Comparison of ENCODE assay signal across 5 worm cellular contexts in genomic region chrIII:402168-402813, ce11.
TF ChIP-seq lines count a peak whose summit lies in the region.

TSS of gene Y55B1BL.1 (plus strand) at chrIII:402384.
TSS of gene Y55B1BL.2 (plus strand) at chrIII:402763.

TF ChIP-seq in whole organism, L1 larva, 84 proteins besides CTCF, POLR2A, EP300 and RAD21:
- TF ChIP-seq unc-30 (tag; optimal IDR thresholded peaks at IDR 0.05; lab: Kevin White, UChicago) = no peak
- TF ChIP-seq snu-23 (GFP tag; optimal IDR thresholded peaks at IDR 0.05; lab: Kevin White, UChicago) = peak; percentile 48
- TF ChIP-seq elt-3 (tag; optimal IDR thresholded peaks at IDR 0.05; lab: Kevin White, UChicago) = peak in 1 of 6 experiments; percentile 63
- peak in 1 of 2 experiments; percentile 63 for TF ChIP-seq lin-35 (GFP tag; optimal IDR thresholded peaks at IDR 0.05; lab: Kevin White, UChicago)
- TF ChIP-seq blmp-1 (tag; optimal IDR thresholded peaks at IDR 0.05; lab: Kevin White, UChicago) = peak; percentile 43
- TF ChIP-seq isw-1 (GFP tag; IDR thresholded peaks at IDR 0.05; lab: Robert Waterston, UW) = no peak
- no peak for TF ChIP-seq ceh-8 (GFP tag; optimal IDR thresholded peaks at IDR 0.05; lab: Kevin White, UChicago)
- no peak for TF ChIP-seq jun-1 (tag; optimal IDR thresholded peaks at IDR 0.05; lab: Kevin White, UChicago)
- peak; percentile 64 for TF ChIP-seq nhr-85 (tag; lab: Kevin White, UChicago)
- TF ChIP-seq nhr-77 (tag; optimal IDR thresholded peaks at IDR 0.05; lab: Kevin White, UChicago) = no peak
- no peak for TF ChIP-seq Y116A8C.19 (tag; optimal IDR thresholded peaks at IDR 0.05; lab: Kevin White, UChicago; ENCODE audit: borderline replicate concordance)
- TF ChIP-seq fkh-8 (tag; optimal IDR thresholded peaks at IDR 0.05; lab: Kevin White, UChicago) = no peak
- no peak for TF ChIP-seq lin-13 (GFP tag; optimal IDR thresholded peaks at IDR 0.05; lab: Kevin White, UChicago)
- TF ChIP-seq nhr-71 (tag; optimal IDR thresholded peaks at IDR 0.05; lab: Kevin White, UChicago) = peak; percentile 37
- peak; percentile 48 for TF ChIP-seq nhr-20 (tag; optimal IDR thresholded peaks at IDR 0.05; lab: Kevin White, UChicago)
- peak in 1 of 2 experiments; percentile 49 for TF ChIP-seq mdl-1 (tag; optimal IDR thresholded peaks at IDR 0.05; lab: Kevin White, UChicago)
TF ChIP-seq in whole organism, L1 larva: peak in this region for 8.

TF ChIP-seq in whole organism, L2 larva, 48 proteins besides CTCF, POLR2A, EP300 and RAD21:
- peak; percentile 40 for TF ChIP-seq nhr-25 (tag; optimal IDR thresholded peaks at IDR 0.05; lab: Kevin White, UChicago)
- no peak for TF ChIP-seq nhr-6 (tag; optimal IDR thresholded peaks at IDR 0.05; lab: Kevin White, UChicago)
- no peak for TF ChIP-seq C34F6.9 (tag; optimal IDR thresholded peaks at IDR 0.05; lab: Kevin White, UChicago)
- TF ChIP-seq ceh-16 (tag; optimal IDR thresholded peaks at IDR 0.05; lab: Kevin White, UChicago) = no peak
- no peak for TF ChIP-seq elt-1 (tag; optimal IDR thresholded peaks at IDR 0.05; lab: Kevin White, UChicago)
- TF ChIP-seq ztf-1 (GFP tag; conservative IDR thresholded peaks at IDR 0.05; lab: Robert Waterston, UW) = no peak
- no peak for TF ChIP-seq mab-5 (tag; optimal IDR thresholded peaks at IDR 0.05; lab: Kevin White, UChicago)
- TF ChIP-seq nhr-129 (tag; optimal IDR thresholded peaks at IDR 0.05; lab: Kevin White, UChicago) = peak; percentile 19
- no peak for TF ChIP-seq ztf-11 (tag; optimal IDR thresholded peaks at IDR 0.05; lab: Kevin White, UChicago)
- TF ChIP-seq ceh-82 (tag; optimal IDR thresholded peaks at IDR 0.05; lab: Kevin White, UChicago) = no peak
- TF ChIP-seq dmd-4 (tag; optimal IDR thresholded peaks at IDR 0.05; lab: Kevin White, UChicago) = no peak

TF ChIP-seq in whole organism, L4 larva, 104 proteins besides CTCF, POLR2A, EP300 and RAD21 (continues in another document):
- TF ChIP-seq tra-1 (GFP tag; IDR thresholded peaks at IDR 0.05; lab: Robert Waterston, UW) = no peak
- TF ChIP-seq unc-62 (GFP tag; optimal IDR thresholded peaks at IDR 0.05 in 1 of 2; lab: Kevin White, UChicago) = peak in 1 of 2 experiments; percentile 73
- TF ChIP-seq unc-62 (tag; optimal IDR thresholded peaks at IDR 0.05; lab: Kevin White, UChicago) = no peak
- TF ChIP-seq ceh-28 (tag; optimal IDR thresholded peaks at IDR 0.05; lab: Kevin White, UChicago) = no peak
- TF ChIP-seq set-16 (GFP tag; IDR thresholded peaks at IDR 0.05; lab: Robert Waterston, UW) = no peak
- TF ChIP-seq nhr-41 (GFP tag; IDR thresholded peaks at IDR 0.05; lab: Robert Waterston, UW) = no peak
- no peak for TF ChIP-seq nhr-111 (GFP tag; optimal IDR thresholded peaks at IDR 0.05; lab: Kevin White, UChicago)
- TF ChIP-seq ceh-32 (tag; optimal IDR thresholded peaks at IDR 0.05; lab: Kevin White, UChicago; ENCODE audit: poor library complexity) = no peak
- TF ChIP-seq mdl-1 (tag; optimal IDR thresholded peaks at IDR 0.05; lab: Kevin White, UChicago) = peak in 1 of 2 experiments; percentile 38
- TF ChIP-seq dpl-1 (GFP tag; optimal IDR thresholded peaks at IDR 0.05; lab: Kevin White, UChicago) = no peak
- TF ChIP-seq fkh-10 (GFP tag; optimal IDR thresholded peaks at IDR 0.05; lab: Kevin White, UChicago) = no peak
- no peak for TF ChIP-seq egl-27 (tag; optimal IDR thresholded peaks at IDR 0.05; lab: Kevin White, UChicago)
- peak; percentile 56 for TF ChIP-seq nhr-28 (tag; optimal IDR thresholded peaks at IDR 0.05; lab: Kevin White, UChicago)
- TF ChIP-seq Y105C5A.15 (GFP tag; IDR thresholded peaks at IDR 0.05; lab: Robert Waterston, UW) = no peak
- TF ChIP-seq ztf-7 (tag; optimal IDR thresholded peaks at IDR 0.05; lab: Kevin White, UChicago) = no peak
- TF ChIP-seq lin-15B (tag; optimal IDR thresholded peaks at IDR 0.05; lab: Kevin White, UChicago) = no peak
- TF ChIP-seq lin-1 (GFP tag; IDR thresholded peaks at IDR 0.05; lab: Robert Waterston, UW) = no peak
- TF ChIP-seq spr-3 (GFP tag; optimal IDR thresholded peaks at IDR 0.05; lab: Kevin White, UChicago) = no peak
- no peak for TF ChIP-seq rbr-2 (tag; optimal IDR thresholded peaks at IDR 0.05; lab: Kevin White, UChicago)
- TF ChIP-seq jun-1 (tag; optimal IDR thresholded peaks at IDR 0.05; lab: Kevin White, UChicago) = no peak
- no peak for TF ChIP-seq vab-7 (GFP tag; IDR thresholded peaks at IDR 0.05; lab: Robert Waterston, UW)
- TF ChIP-seq daf-16 (GFP tag; optimal IDR thresholded peaks at IDR 0.05; lab: Kevin White, UChicago) = no peak
- no peak for TF ChIP-seq daf-16 (tag; optimal IDR thresholded peaks at IDR 0.05; lab: Kevin White, UChicago)
- TF ChIP-seq lir-3 (tag; optimal IDR thresholded peaks at IDR 0.05; lab: Kevin White, UChicago) = no peak

TF ChIP-seq in whole organism, late embryonic, 69 proteins besides CTCF, POLR2A, EP300 and RAD21:
- TF ChIP-seq fkh-6 (tag; optimal IDR thresholded peaks at IDR 0.05; lab: Kevin White, UChicago) (no peak), ceh-19 (GFP tag; optimal IDR thresholded peaks at IDR 0.05; lab: Kevin White, UChicago) (no peak), pqm-1 (tag; optimal IDR thresholded peaks at IDR 0.05; lab: Kevin White, UChicago) (no peak), madf-2 (tag; optimal IDR thresholded peaks at IDR 0.05; lab: Kevin White, UChicago) (no peak), hlh-30 (tag; optimal IDR thresholded peaks at IDR 0.05; lab: Kevin White, UChicago; ENCODE audit: insufficient read depth) (peak; percentile 45), dmd-4 (tag; optimal IDR thresholded peaks at IDR 0.05; lab: Kevin White, UChicago; ENCODE audit: borderline replicate concordance) (no peak)

TF ChIP-seq in whole organism, mixed stage, embryonic, 35 proteins besides CTCF, POLR2A, EP300 and RAD21:
- TF ChIP-seq tbx-8 (GFP tag; optimal IDR thresholded peaks at IDR 0.05; lab: Kevin White, UChicago) (no peak), zip-8 (tag; optimal IDR thresholded peaks at IDR 0.05; lab: Kevin White, UChicago) (peak; percentile 22)
TF ChIP-seq in whole organism, mixed stage, embryonic: peak in this region for 1.

Comparison
In these comparisons a context has a peak if more than half of its experiments do, and no peak if none do; other contexts are left out.
1. Of the 29 proteins assayed by ChIP-seq in both whole organism, L4 larva and whole organism, L1 larva: peak only in whole organism, L4 larva: nhr-28; only in whole organism, L1 larva: none; in both: none; in neither: 26; mixed calls (peak in some experiments, not most) for 2.